Fruit fly (Drosophila melanogaster) whole organism, prepupa: ENCODE measurements around the gene CG13465.

Source experiments
- CG10669 ChIP-seq: fragments of 200-800 bp; sonication (Bioruptor generic); optimal IDR thresholded peaks from 3 replicates; lab custom pipeline; 2018; ENCODE audit warnings: missing biosample characterization, mild to moderate bottlenecking, missing genetic modification characterization, moderate library complexity
- CG11294 ChIP-seq: fragments of 200-800 bp; sonication (Bioruptor generic); IDR thresholded peaks from 2 replicates; pipeline ENCODE4 v1.3.6; 2022; ENCODE audit warnings: missing biosample characterization, missing genetic modification characterization
- CG11762 ChIP-seq: fragments of 200-800 bp; sonication (Bioruptor generic); optimal IDR thresholded peaks from 3 replicates; lab custom pipeline; 2016; ENCODE audit warnings: missing biosample characterization, missing genetic modification characterization; ENCODE audit not compliant: insufficient read depth
- CG1621 ChIP-seq: fragments of 200-800 bp; sonication (Bioruptor generic); optimal IDR thresholded peaks from 3 replicates; lab custom pipeline; 2018; ENCODE audit warnings: missing biosample characterization, mild to moderate bottlenecking, missing genetic modification characterization
- CG16779 ChIP-seq: fragments of 200-800 bp; sonication (Bioruptor generic); optimal IDR thresholded peaks from 3 replicates; lab custom pipeline; 2017; ENCODE audit warnings: missing biosample characterization, mild to moderate bottlenecking, missing genetic modification characterization
- CG3032 ChIP-seq: fragments of 200-800 bp; optimal IDR thresholded peaks from 2 replicates; lab custom pipeline; 2019; ENCODE audit warnings: missing biosample characterization, mild to moderate bottlenecking, missing genetic modification characterization, moderate library complexity
- CG34406 ChIP-seq: fragments of 200-800 bp; sonication (Bioruptor generic); optimal IDR thresholded peaks from 3 replicates; lab custom pipeline; 2016; ENCODE audit warnings: missing biosample characterization, missing genetic modification characterization
- CG3919 ChIP-seq: fragments of 200-800 bp; sonication (Bioruptor generic); optimal IDR thresholded peaks from 3 replicates; lab custom pipeline; 2016; ENCODE audit warnings: missing biosample characterization, missing genetic modification characterization
- CG6163 ChIP-seq: fragments of 200-800 bp; sonication (Bioruptor generic); IDR thresholded peaks from 3 replicates; pipeline ENCODE4 v1.3.6; 2022; ENCODE audit warnings: missing biosample characterization, missing genetic modification characterization
- CG6276 ChIP-seq: fragments of 200-800 bp; sonication (Bioruptor generic); optimal IDR thresholded peaks from 2 replicates; lab custom pipeline; 2017; ENCODE audit warnings: missing biosample characterization, mild to moderate bottlenecking, missing genetic modification characterization
- CG6808 ChIP-seq: fragments of 200-800 bp; sonication (Bioruptor generic); optimal IDR thresholded peaks from 3 replicates; lab custom pipeline; 2017; ENCODE audit warnings: missing biosample characterization, missing genetic modification characterization, mild to moderate bottlenecking, moderate library complexity, missing genetic modification reagents
- CG6854 ChIP-seq: fragments of 200-800 bp; sonication (Bioruptor generic); optimal IDR thresholded peaks from 2 replicates; lab custom pipeline; 2017; ENCODE audit warnings: missing biosample characterization, mild to moderate bottlenecking, missing genetic modification characterization
- CG7368 ChIP-seq: fragments of 200-800 bp; sonication (Bioruptor generic); optimal IDR thresholded peaks from 3 replicates; lab custom pipeline; 2016; ENCODE audit warnings: missing biosample characterization, missing genetic modification characterization
- CG8319 ChIP-seq: fragments of 200-800 bp; sonication (Bioruptor generic); optimal IDR thresholded peaks from 3 replicates; lab custom pipeline; 2016; ENCODE audit warnings: missing biosample characterization, missing genetic modification characterization
- CG8632 ChIP-seq: fragments of 200-800 bp; sonication (Bioruptor generic); optimal IDR thresholded peaks from 3 replicates; lab custom pipeline; 2016; ENCODE audit warnings: missing biosample characterization, missing genetic modification characterization
- CG9139 ChIP-seq: fragments of 200-800 bp; sonication (Bioruptor generic); optimal IDR thresholded peaks from 3 replicates; lab custom pipeline; 2017; ENCODE audit warnings: missing biosample characterization, mild to moderate bottlenecking, missing genetic modification characterization
- Eip78C ChIP-seq: fragments of 200-800 bp; sonication (Bioruptor generic); peaks from one replicate; lab custom pipeline; 2016; ENCODE audit warnings: missing biosample characterization, missing genetic modification characterization
- Ets21C ChIP-seq: fragments of 200-800 bp; sonication (Bioruptor generic); optimal IDR thresholded peaks from 3 replicates; lab custom pipeline; 2016; ENCODE audit warnings: missing biosample characterization, missing genetic modification characterization
- Ets96B ChIP-seq: fragments of 200-800 bp; optimal IDR thresholded peaks from 2 replicates; lab custom pipeline; 2019; ENCODE audit warnings: missing biosample characterization, mild to moderate bottlenecking, missing genetic modification characterization, moderate library complexity
- Hr38 ChIP-seq: sonication (Bioruptor generic); optimal IDR thresholded peaks from 2 replicates; lab custom pipeline; 2016; ENCODE audit warnings: missing biosample characterization, missing genetic modification characterization
- Hr4 ChIP-seq: fragments of 200-800 bp; sonication (Bioruptor generic); optimal IDR thresholded peaks from 3 replicates; lab custom pipeline; 2016; ENCODE audit warnings: missing biosample characterization, missing genetic modification characterization
- Smox ChIP-seq: fragments of 200-800 bp; sonication (Bioruptor generic); optimal IDR thresholded peaks from 3 replicates; lab custom pipeline; 2016; ENCODE audit warnings: missing biosample characterization, missing genetic modification characterization
- Sox15 ChIP-seq: fragments of 200-800 bp; sonication (Bioruptor generic); optimal IDR thresholded peaks from 3 replicates; lab custom pipeline; 2016; ENCODE audit warnings: missing biosample characterization, missing genetic modification characterization
- achi ChIP-seq: fragments of 200-800 bp; sonication (Bioruptor generic); optimal IDR thresholded peaks from 3 replicates; lab custom pipeline; 2016; ENCODE audit warnings: missing biosample characterization, missing genetic modification characterization
- acj6 ChIP-seq: fragments of 200-800 bp; sonication (Bioruptor generic); optimal IDR thresholded peaks from 3 replicates; lab custom pipeline; 2016; ENCODE audit warnings: missing biosample characterization, missing genetic modification characterization
- fd85E ChIP-seq: fragments of 200-800 bp; sonication (Bioruptor generic); optimal IDR thresholded peaks from 3 replicates; lab custom pipeline; 2016; ENCODE audit warnings: missing biosample characterization, missing genetic modification characterization
- fkh ChIP-seq: fragments of 200-800 bp; sonication (Bioruptor generic); optimal IDR thresholded peaks from 3 replicates; lab custom pipeline; 2017; ENCODE audit warnings: missing biosample characterization, mild to moderate bottlenecking, missing genetic modification characterization, moderate library complexity
- net ChIP-seq: fragments of 200-800 bp; sonication (Bioruptor generic); optimal IDR thresholded peaks from 3 replicates; lab custom pipeline; 2016; ENCODE audit warnings: missing biosample characterization, missing genetic modification characterization
- salr ChIP-seq, 2 experiments: fragments of 200-800 bp; sonication (Bioruptor generic); optimal IDR thresholded peaks; 3 replicates each; lab custom pipeline; 2016 to 2018; ENCODE audit warnings: missing biosample characterization in 2 of 2, missing genetic modification characterization in 2 of 2, mild to moderate bottlenecking in 1 of 2
- ss ChIP-seq, 2 experiments: fragments of 200-800 bp; sonication (Bioruptor generic); optimal IDR thresholded peaks; 2 replicates in 1 of 2; 3 replicates in 1 of 2; lab custom pipeline; 2017 to 2018; ENCODE audit warnings: mild to moderate bottlenecking in 2 of 2, missing biosample characterization in 2 of 2, missing genetic modification characterization in 2 of 2, moderate library complexity in 1 of 2
- svp ChIP-seq: fragments of 200-800 bp; sonication (Bioruptor generic); peaks from one replicate; lab custom pipeline; 2016; ENCODE audit warnings: missing biosample characterization, missing genetic modification characterization
- vri ChIP-seq: fragments of 200-800 bp; sonication (Bioruptor generic); optimal IDR thresholded peaks from 3 replicates; lab custom pipeline; 2016; ENCODE audit warnings: missing biosample characterization, mild to moderate bottlenecking, missing genetic modification characterization

CG13465 gene

dm6 chr3L:14957033-14957328, 12.8 kb upstream of the CG13465 start:
- TF ChIP-seq CG6163 (GFP tag; lab: Robert Waterston, UW): no peak
- no peak for TF ChIP-seq svp
- no peak for TF ChIP-seq Ets96B (tag; lab: Kevin White, UChicago)
- TF ChIP-seq CG10669 (GFP tag; lab: Kevin White, UChicago): no peak
- no peak for TF ChIP-seq CG8319 (GFP tag; lab: Kevin White, UChicago)
- TF ChIP-seq CG7368 (GFP tag; lab: Kevin White, UChicago): no peak
- no peak for TF ChIP-seq CG16779 (tag; lab: Kevin White, UChicago)
- no peak for TF ChIP-seq CG6854 (GFP tag; lab: Kevin White, UChicago)

- TF ChIP-seq fkh (GFP tag; lab: Kevin White, UChicago): peak; percentile 93
- TF ChIP-seq CG6276: no peak
These were observed 12.3 kb upstream of the CG13465 start for dm6 chr3L:14956288-14957032.

- TF ChIP-seq salr (GFP tag; optimal IDR thresholded peaks at IDR 0.05; lab: Kevin White, UChicago): no peak
These were observed 8.9 kb upstream of the CG13465 start for dm6 chr3L:14952858-14953669.

dm6 chr3L:14949943-14950342, 5.8 kb upstream of the CG13465 start:
- TF ChIP-seq CG34406: no peak
- no peak for TF ChIP-seq CG9139 (GFP tag; lab: Kevin White, UChicago)
- no peak for TF ChIP-seq Smox (GFP tag; lab: Kevin White, UChicago)
- no peak for TF ChIP-seq achi (GFP tag; lab: Kevin White, UChicago)
- TF ChIP-seq CG10669 (GFP tag; lab: Kevin White, UChicago): no peak
- TF ChIP-seq Ets21C (GFP tag; lab: Kevin White, UChicago): no peak
- TF ChIP-seq fd85E (GFP tag; lab: Kevin White, UChicago): no peak
- TF ChIP-seq ss (GFP tag; optimal IDR thresholded peaks at IDR 0.05; lab: Kevin White, UChicago): no peak
- no peak for TF ChIP-seq CG6808 (GFP tag; lab: Kevin White, UChicago)
- TF ChIP-seq CG8632 (GFP tag; lab: Kevin White, UChicago): no peak
- TF ChIP-seq CG3032 (tag; lab: Kevin White, UChicago): no peak
- no peak for TF ChIP-seq CG6163 (GFP tag; lab: Robert Waterston, UW)
- no peak for TF ChIP-seq net
- no peak for TF ChIP-seq Hr38 (GFP tag; lab: Kevin White, UChicago)

- TF ChIP-seq CG1621 (tag; lab: Kevin White, UChicago): no peak
- no peak for TF ChIP-seq CG11294 (GFP tag; lab: Robert Waterston, UW)
- no peak for TF ChIP-seq Hr4
- TF ChIP-seq, all 60 proteins: peak for 0
These were observed 1.9 kb upstream of the CG13465 start, which contains the start of gene BobA for dm6 chr3L:14945961-14946466. Gene BobA, minus strand, starts transcription at chr3L:14946125.

dm6 chr3L:14942769-14943168, 1.4 kb downstream of the CG13465 start:
- TF ChIP-seq CG3919 (no peak), CG6808 (GFP tag; lab: Kevin White, UChicago) (no peak), Ets96B (tag; lab: Kevin White, UChicago) (no peak), CG9139 (GFP tag; lab: Kevin White, UChicago) (no peak), acj6 (GFP tag; lab: Kevin White, UChicago) (no peak), Eip78C (GFP tag; lab: Kevin White, UChicago) (no peak), CG11762 (GFP tag; lab: Kevin White, UChicago) (no peak), vri (GFP tag; lab: Kevin White, UChicago) (no peak), CG6276 (no peak), fd85E (GFP tag; lab: Kevin White, UChicago) (no peak), Hr4 (no peak), Sox15 (no peak)
